Fruit fly (Drosophila melanogaster) whole organism: ENCODE data around the gene Pex14.

Experiments used
- CG8478 ChIP-seq: fragments of >200 bp; optimal IDR thresholded peaks from 2 replicates; lab custom pipeline; 2018; ENCODE audit warnings: inconsistent platforms
- Dll ChIP-seq: fragments of >200 bp; optimal IDR thresholded peaks from 2 replicates; lab custom pipeline; 2017
- EcR ChIP-seq, 2 experiments: fragments of >200 bp; optimal IDR thresholded peaks; 2 replicates each; lab custom pipeline; 2017; ENCODE audit warnings: missing biosample characterization in 2 of 2, missing genetic modification characterization in 2 of 2, missing genetic modification reagents in 2 of 2
- pan ChIP-seq: fragments of >200 bp; optimal IDR thresholded peaks from 2 replicates; lab custom pipeline; 2017
- psq ChIP-seq: fragments of >200 bp; optimal IDR thresholded peaks from 2 replicates; lab custom pipeline; 2017
- usp ChIP-seq: fragments of >200 bp; optimal IDR thresholded peaks from 2 replicates; lab custom pipeline; 2017; ENCODE audit warnings: missing biosample characterization, missing genetic modification characterization, mixed read lengths

Gene Pex14

dm6 chr3L:20772647-20773015 is 6.0 kb upstream of the Pex14 start:
- TF ChIP-seq usp (GFP tag; lab: Kevin White, UChicago) (no peak), CG8478 (lab: Kevin White, UChicago) (no peak), psq (lab: Kevin White, UChicago) (no peak), pan (lab: Kevin White, UChicago) (no peak), EcR (GFP tag; optimal IDR thresholded peaks at IDR 0.05; lab: Kevin White, UChicago) (no peak), Dll (lab: Kevin White, UChicago) (no peak)

dm6 chr3L:20777496-20777895 is 1.1 kb upstream of the Pex14 start:
- no peak for TF ChIP-seq psq (lab: Kevin White, UChicago)
- TF ChIP-seq usp (GFP tag; lab: Kevin White, UChicago): no peak
- no peak for TF ChIP-seq pan (lab: Kevin White, UChicago)
- TF ChIP-seq EcR (GFP tag; optimal IDR thresholded peaks at IDR 0.05; lab: Kevin White, UChicago): no peak
- no peak for TF ChIP-seq Dll (lab: Kevin White, UChicago)
- TF ChIP-seq CG8478 (lab: Kevin White, UChicago): no peak

dm6 chr3L:20784394-20784793 is 5.8 kb downstream of the Pex14 start:
- TF ChIP-seq Dll (lab: Kevin White, UChicago): peak; percentile 16
- no peak for TF ChIP-seq EcR (GFP tag; optimal IDR thresholded peaks at IDR 0.05; lab: Kevin White, UChicago)

dm6 chr3L:20784812-20785671 is 6.4 kb downstream of the Pex14 start:
- TF ChIP-seq psq (lab: Kevin White, UChicago) (no peak), Dll (lab: Kevin White, UChicago) (peak; percentile 93)

- TF ChIP-seq Dll (lab: Kevin White, UChicago) (no peak), usp (GFP tag; lab: Kevin White, UChicago) (no peak), pan (lab: Kevin White, UChicago) (no peak), psq (lab: Kevin White, UChicago) (no peak), CG8478 (lab: Kevin White, UChicago) (no peak), EcR (GFP tag; optimal IDR thresholded peaks at IDR 0.05; lab: Kevin White, UChicago) (no peak)
Observed at dm6 chr3L:20785742-20786427, 7.3 kb downstream of the Pex14 start, which contains the start of gene Pcif1. TSS of gene Pcif1 (minus strand) at chr3L:20786197.

dm6 chr3L:20787835-20788380 is 9.3 kb downstream of the Pex14 start, which contains the start of gene CG11396:
TSS of gene CG11396 (minus strand) at chr3L:20788137.
- TF ChIP-seq Dll (lab: Kevin White, UChicago): no peak
- no peak for TF ChIP-seq pan (lab: Kevin White, UChicago)
- no peak for TF ChIP-seq usp (GFP tag; lab: Kevin White, UChicago)
- no peak for TF ChIP-seq CG8478 (lab: Kevin White, UChicago)
- TF ChIP-seq EcR (GFP tag; optimal IDR thresholded peaks at IDR 0.05; lab: Kevin White, UChicago): no peak
- no peak for TF ChIP-seq psq (lab: Kevin White, UChicago)

dm6 chr3L:20789299-20789698 is 10.7 kb downstream of the Pex14 start:
- no peak for TF ChIP-seq usp (GFP tag; lab: Kevin White, UChicago)
- no peak for TF ChIP-seq EcR (GFP tag; optimal IDR thresholded peaks at IDR 0.05; lab: Kevin White, UChicago)
- TF ChIP-seq Dll (lab: Kevin White, UChicago): no peak
- no peak for TF ChIP-seq CG8478 (lab: Kevin White, UChicago)
- TF ChIP-seq psq (lab: Kevin White, UChicago): no peak
- no peak for TF ChIP-seq pan (lab: Kevin White, UChicago)

dm6 chr3L:20792693-20793092 is 14.1 kb downstream of the Pex14 start, which contains the start of gene Six4:
TSS of gene Six4 (minus strand) at chr3L:20792777.
- TF ChIP-seq Dll (lab: Kevin White, UChicago) (no peak), CG8478 (lab: Kevin White, UChicago) (no peak), EcR (GFP tag; optimal IDR thresholded peaks at IDR 0.05; lab: Kevin White, UChicago) (no peak), pan (lab: Kevin White, UChicago) (no peak), usp (GFP tag; lab: Kevin White, UChicago) (no peak), psq (lab: Kevin White, UChicago) (no peak)

dm6 chr3L:20796757-20797156 is 18.2 kb downstream of the Pex14 start:
- TF ChIP-seq Dll (lab: Kevin White, UChicago) (no peak), psq (lab: Kevin White, UChicago) (no peak), CG8478 (lab: Kevin White, UChicago) (no peak)

dm6 chr3L:20797379-20797778 is 18.8 kb downstream of the Pex14 start:
- TF ChIP-seq pan (lab: Kevin White, UChicago): no peak
- TF ChIP-seq EcR (GFP tag; optimal IDR thresholded peaks at IDR 0.05; lab: Kevin White, UChicago): no peak
- TF ChIP-seq psq (lab: Kevin White, UChicago): no peak
- no peak for TF ChIP-seq Dll (lab: Kevin White, UChicago)
- TF ChIP-seq CG8478 (lab: Kevin White, UChicago): no peak
- no peak for TF ChIP-seq usp (GFP tag; lab: Kevin White, UChicago)

dm6 chr3L:20798325-20798846 is 19.8 kb downstream of the Pex14 start, which contains the start of the genes CG3698 and tzn:
TSS of gene CG3698 (minus strand) at chr3L:20798375.
TSS of gene tzn (plus strand) at chr3L:20798645.
- TF ChIP-seq Dll (lab: Kevin White, UChicago): no peak
- no peak for TF ChIP-seq EcR (GFP tag; optimal IDR thresholded peaks at IDR 0.05; lab: Kevin White, UChicago)
